Worm (Caenorhabditis elegans) whole organism, late embryonic: ENCODE results near the gene D1046.16.
A peak's percentile ranks its signal among the peaks of the same experiment; 100 is the strongest.

Source experiments
- K09A11.1 ChIP-seq: sonication (generic microtip); optimal IDR thresholded peaks from 2 replicates; lab custom pipeline; 2017; ENCODE audit warnings: antibody characterized with exemption, mild to moderate bottlenecking, missing genetic modification characterization, missing compliant biosample characterization; ENCODE audit not compliant: insufficient read depth
- ahr-1 ChIP-seq: sonication (generic microtip); optimal IDR thresholded peaks from 2 replicates; lab custom pipeline; 2016; ENCODE audit warnings: missing genetic modification characterization, missing compliant biosample characterization
- ama-1 ChIP-seq: fragments of 150-350 bp; optimal IDR thresholded peaks from 2 replicates; lab custom pipeline; 2014
- ceh-18 ChIP-seq: sonication (generic microtip); optimal IDR thresholded peaks from 2 replicates; lab custom pipeline; 2016; ENCODE audit warnings: missing genetic modification characterization, missing compliant biosample characterization
- ceh-19 ChIP-seq: fragments of 200-800 bp; sonication (Bioruptor generic); optimal IDR thresholded peaks from 2 replicates; lab custom pipeline; 2018; ENCODE audit warnings: mild to moderate bottlenecking, missing genetic modification characterization, missing compliant biosample characterization
- ceh-22 ChIP-seq: sonication (generic microtip); optimal IDR thresholded peaks from 2 replicates; lab custom pipeline; 2017; ENCODE audit warnings: missing biosample characterization, missing genetic modification characterization
- ceh-45 ChIP-seq: fragments of 200-800 bp; sonication (Bioruptor generic); IDR thresholded peaks from 2 replicates; pipeline ENCODE4 v1.3.6; 2022; ENCODE audit warnings: missing genetic modification reagents, missing genetic modification characterization, missing compliant biosample characterization
- ceh-48 ChIP-seq: sonication (generic microtip); optimal IDR thresholded peaks from 2 replicates; lab custom pipeline; 2016; ENCODE audit warnings: missing genetic modification characterization, inconsistent platforms, missing compliant biosample characterization
- ceh-6 ChIP-seq: fragments of 200-800 bp; sonication (Bioruptor generic); optimal IDR thresholded peaks from 2 replicates; lab custom pipeline; 2018; ENCODE audit warnings: mild to moderate bottlenecking, missing genetic modification characterization, missing compliant biosample characterization
- ceh-9 ChIP-seq: sonication (generic microtip); optimal IDR thresholded peaks from 2 replicates; lab custom pipeline; 2016; ENCODE audit warnings: mild to moderate bottlenecking, missing genetic modification characterization, inconsistent platforms, missing compliant biosample characterization
- elt-2 ChIP-seq: sonication (generic microtip); optimal IDR thresholded peaks from 2 replicates; lab custom pipeline; 2016; ENCODE audit warnings: missing genetic modification reagents, missing genetic modification characterization, missing compliant biosample characterization
- eyg-1 ChIP-seq: sonication (generic microtip); optimal IDR thresholded peaks from 2 replicates; lab custom pipeline; 2016; ENCODE audit warnings: missing genotype, missing genetic modification characterization, missing compliant biosample characterization
- fkh-10 ChIP-seq: fragments of 150-350 bp; optimal IDR thresholded peaks from 2 replicates; lab custom pipeline; 2014; ENCODE audit warnings: missing biosample characterization, missing genetic modification reagents, missing genetic modification characterization
- gmeb-2 ChIP-seq: sonication (generic microtip); optimal IDR thresholded peaks from 2 replicates; lab custom pipeline; 2016; ENCODE audit warnings: missing genetic modification characterization, inconsistent platforms, missing compliant biosample characterization
- hlh-13 ChIP-seq: fragments of 200-800 bp; sonication (Bioruptor generic); optimal IDR thresholded peaks from 2 replicates; lab custom pipeline; 2018; ENCODE audit warnings: mild to moderate bottlenecking, missing genetic modification characterization, missing compliant biosample characterization
- hlh-15 ChIP-seq: sonication (generic microtip); optimal IDR thresholded peaks from 2 replicates; lab custom pipeline; 2016; ENCODE audit warnings: missing genetic modification characterization, missing compliant biosample characterization
- hlh-6 ChIP-seq: sonication (generic microtip); optimal IDR thresholded peaks from 2 replicates; lab custom pipeline; 2016; ENCODE audit warnings: missing genotype, missing genetic modification characterization, missing compliant biosample characterization
- hlh-8 ChIP-seq: sonication (generic microtip); optimal IDR thresholded peaks from 2 replicates; lab custom pipeline; 2016; ENCODE audit warnings: missing genotype, missing genetic modification characterization, missing compliant biosample characterization
- lin-11 ChIP-seq: fragments of 200-800 bp; sonication (Bioruptor generic); optimal IDR thresholded peaks from 2 replicates; lab custom pipeline; 2018; ENCODE audit warnings: mild to moderate bottlenecking, missing genetic modification characterization, missing compliant biosample characterization
- madf-2 ChIP-seq: sonication (generic microtip); optimal IDR thresholded peaks from 2 replicates; lab custom pipeline; 2017; ENCODE audit warnings: missing genetic modification characterization, missing compliant biosample characterization
- mec-3 ChIP-seq: sonication (generic microtip); optimal IDR thresholded peaks from 2 replicates; lab custom pipeline; 2016; ENCODE audit warnings: borderline replicate concordance, missing genetic modification characterization, missing compliant biosample characterization
- nfya-1 ChIP-seq: sonication (generic microtip); optimal IDR thresholded peaks from 2 replicates; lab custom pipeline; 2017; ENCODE audit warnings: missing genetic modification characterization, mild to moderate bottlenecking, missing compliant biosample characterization, antibody characterized with exemption, moderate library complexity
- nhr-232 ChIP-seq: sonication (generic microtip); optimal IDR thresholded peaks from 2 replicates; lab custom pipeline; 2016; ENCODE audit warnings: missing genetic modification characterization, missing compliant biosample characterization
- pag-3 ChIP-seq: sonication (generic microtip); optimal IDR thresholded peaks from 2 replicates; lab custom pipeline; 2016; ENCODE audit warnings: missing compliant biosample characterization, missing genetic modification characterization, borderline replicate concordance
- pqm-1 ChIP-seq: sonication (generic microtip); optimal IDR thresholded peaks from 2 replicates; lab custom pipeline; 2016; ENCODE audit warnings: missing genetic modification characterization, missing compliant biosample characterization
- sox-2 ChIP-seq: fragments of 200-800 bp; sonication (Bioruptor generic); IDR thresholded peaks from 2 replicates; pipeline ENCODE4 v1.3.6; 2022; ENCODE audit warnings: missing genetic modification reagents, missing genetic modification characterization, missing compliant biosample characterization
- syd-9 ChIP-seq: sonication (generic microtip); optimal IDR thresholded peaks from 2 replicates; lab custom pipeline; 2016; ENCODE audit warnings: mild to moderate bottlenecking, missing genetic modification characterization, moderate library complexity, missing compliant biosample characterization
- tbx-7 ChIP-seq: sonication (generic microtip); optimal IDR thresholded peaks from 2 replicates; lab custom pipeline; 2016; ENCODE audit warnings: missing genotype, missing genetic modification characterization, missing compliant biosample characterization
- unc-42 ChIP-seq: sonication (generic microtip); optimal IDR thresholded peaks from 2 replicates; lab custom pipeline; 2016; ENCODE audit warnings: missing genotype, missing genetic modification characterization, missing compliant biosample characterization
- unc-55 ChIP-seq: sonication (generic microtip); optimal IDR thresholded peaks from 2 replicates; lab custom pipeline; 2017; ENCODE audit warnings: missing biosample characterization, missing genetic modification reagents, missing genetic modification characterization
- unc-86 ChIP-seq: sonication (generic microtip); optimal IDR thresholded peaks from 2 replicates; lab custom pipeline; 2016; ENCODE audit warnings: missing genetic modification characterization, missing compliant biosample characterization
- zip-5 ChIP-seq: sonication (generic microtip); optimal IDR thresholded peaks from 2 replicates; lab custom pipeline; 2016; ENCODE audit warnings: missing genetic modification characterization, missing compliant biosample characterization
- ztf-16 ChIP-seq: sonication (generic microtip); optimal IDR thresholded peaks from 2 replicates; lab custom pipeline; 2017; ENCODE audit warnings: missing genetic modification characterization, missing compliant biosample characterization

D1046.16 gene

ce11 chrIV:8918790-8919189, 3.2 kb upstream of the D1046.16 start, which contains the start of gene rap-1:
Gene rap-1, minus strand, starts transcription at chrIV:8918890.
- TF ChIP-seq sox-2 (GFP tag; lab: Robert Waterston, UW) (no peak), ceh-45 (GFP tag; lab: Robert Waterston, UW) (no peak), elt-2 (tag; lab: Kevin White, UChicago) (no peak), ceh-9 (tag; lab: Kevin White, UChicago) (no peak)

DNA sequence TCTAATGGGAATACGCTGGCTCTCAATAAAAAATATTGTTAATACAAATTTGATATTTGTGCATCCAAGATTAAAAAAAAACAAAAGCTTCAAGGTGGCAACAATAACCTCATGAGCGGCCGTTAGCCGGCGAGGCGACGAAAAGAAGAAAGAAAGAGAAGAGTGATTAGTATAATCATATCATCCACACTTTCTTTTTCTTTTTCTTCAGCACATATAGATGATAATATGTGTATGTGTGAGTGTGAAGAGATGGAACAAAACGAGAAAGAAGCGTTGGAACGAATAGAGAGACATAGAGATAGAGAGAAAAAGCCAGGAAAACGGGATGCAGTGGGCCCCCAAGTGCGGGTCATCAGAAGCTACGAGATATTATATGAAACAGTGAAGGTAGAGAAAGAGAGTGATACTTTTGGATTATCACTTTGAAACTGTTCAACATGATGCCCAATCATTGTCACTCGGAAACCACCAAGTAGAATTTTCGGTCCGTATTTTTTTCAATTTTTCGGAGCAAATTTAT, 1.6 kb upstream of the D1046.16 start:
- TF ChIP-seq sox-2 (GFP tag; lab: Robert Waterston, UW) (no peak), hlh-13 (GFP tag; lab: Kevin White, UChicago) (no peak), madf-2 (no peak), gmeb-2 (no peak), ceh-22 (tag; lab: Kevin White, UChicago) (no peak), nfya-1 (tag; lab: Kevin White, UChicago) (peak; percentile 45), ceh-19 (GFP tag; lab: Kevin White, UChicago) (no peak), ceh-48 (no peak), unc-42 (peak; percentile 75), nhr-232 (tag; lab: Kevin White, UChicago) (no peak), pqm-1 (tag; lab: Kevin White, UChicago) (no peak), eyg-1 (tag; lab: Kevin White, UChicago) (no peak), unc-55 (GFP tag; lab: Kevin White, UChicago) (no peak), ceh-18 (tag; lab: Kevin White, UChicago) (peak; percentile 20), syd-9 (tag; lab: Kevin White, UChicago) (no peak), unc-86 (tag; lab: Kevin White, UChicago) (no peak)

DNA sequence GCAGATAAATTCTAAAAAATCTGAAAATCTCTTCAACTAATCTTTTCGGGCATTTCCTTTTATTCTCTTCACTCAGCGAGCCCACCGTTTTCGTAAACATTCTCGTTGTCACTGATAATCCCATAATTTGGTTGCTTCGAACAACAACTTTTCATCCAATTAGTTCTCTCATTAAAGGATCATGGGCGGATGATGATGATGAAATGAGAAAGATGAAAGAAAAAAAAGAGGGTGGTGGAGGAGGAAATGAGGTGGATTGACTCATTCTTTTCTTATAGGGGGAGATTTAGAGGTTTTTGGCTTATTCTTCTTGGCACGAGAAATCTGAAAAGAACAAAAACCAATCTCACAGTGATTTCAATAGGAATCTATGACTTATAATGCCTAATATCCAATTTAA, 784 bp upstream of the D1046.16 start:
- TF ChIP-seq hlh-6 (tag; lab: Kevin White, UChicago) (no peak), K09A11.1 (no peak), unc-42 (peak; percentile 4), ceh-9 (tag; lab: Kevin White, UChicago) (no peak)

DNA sequence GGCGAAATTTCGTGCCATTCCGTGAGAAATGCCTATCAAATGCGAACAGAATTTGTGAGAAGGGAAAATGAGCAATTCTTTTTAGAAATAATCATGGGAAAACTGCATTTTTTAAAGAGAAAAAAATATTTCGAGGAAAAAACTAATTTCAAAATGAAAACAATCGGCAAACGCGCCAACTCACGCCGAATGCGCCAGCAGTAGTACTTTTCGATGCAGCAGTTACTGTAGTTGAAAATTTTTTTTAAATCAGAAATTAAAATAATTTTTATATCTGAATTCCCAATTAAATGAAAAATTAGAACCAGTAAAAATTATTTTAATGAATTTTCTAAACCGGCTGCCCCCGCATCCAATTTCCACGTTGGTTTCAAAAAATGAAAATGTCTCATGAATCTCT, 1.4 kb downstream of the D1046.16 start:
- TF ChIP-seq tbx-7 (tag; lab: Kevin White, UChicago) (no peak), hlh-15 (tag; lab: Kevin White, UChicago) (no peak), ceh-19 (GFP tag; lab: Kevin White, UChicago) (no peak), nfya-1 (tag; lab: Kevin White, UChicago) (no peak), ztf-16 (tag; lab: Kevin White, UChicago) (no peak), ahr-1 (no peak), ceh-22 (tag; lab: Kevin White, UChicago) (no peak), mec-3 (tag; lab: Kevin White, UChicago) (no peak), zip-5 (tag; lab: Kevin White, UChicago) (no peak), fkh-10 (GFP tag; lab: Kevin White, UChicago) (no peak), syd-9 (tag; lab: Kevin White, UChicago) (no peak), ceh-6 (GFP tag; lab: Kevin White, UChicago) (no peak), nhr-232 (tag; lab: Kevin White, UChicago) (no peak), ama-1 (lab: Kevin White, UChicago) (no peak), lin-11 (no peak), hlh-13 (GFP tag; lab: Kevin White, UChicago) (no peak)

- TF ChIP-seq pag-3 (no peak), hlh-8 (tag; lab: Kevin White, UChicago) (peak; percentile 61)
These were observed 2.2 kb downstream of the D1046.16 start for ce11 chrIV:8924126-8924525.
